Fruit fly (Drosophila melanogaster) whole organism, embryonic: Measurements from ENCODE around the gene CG34269.

Source experiments
- Ada2b ChIP-seq: fragments of 200-800 bp; sonication (Bioruptor generic); IDR thresholded peaks from 2 replicates; pipeline ENCODE4 v1.3.6; 2022; ENCODE audit warnings: missing biosample characterization, missing genetic modification characterization
- BEAF-32 ChIP-seq: fragments of 200-800 bp; sonication (Bioruptor generic); optimal IDR thresholded peaks from 3 replicates; lab custom pipeline; 2017; ENCODE audit warnings: missing biosample characterization, missing genetic modification characterization, mild to moderate bottlenecking, moderate library complexity, missing genetic modification reagents
- Bteb2 ChIP-seq: fragments of 200-800 bp; sonication (Bioruptor generic); optimal IDR thresholded peaks from 2 replicates; lab custom pipeline; 2016; ENCODE audit warnings: missing biosample characterization, missing genetic modification characterization
- CG10209 ChIP-seq: fragments of 200-800 bp; sonication (Bioruptor generic); optimal IDR thresholded peaks from 3 replicates; lab custom pipeline; 2017; ENCODE audit warnings: missing biosample characterization, mild to moderate bottlenecking, missing genetic modification characterization, missing genetic modification reagents
- CG10565 ChIP-seq: fragments of 200-800 bp; sonication (Bioruptor generic); optimal IDR thresholded peaks from 3 replicates; lab custom pipeline; 2016; ENCODE audit warnings: missing biosample characterization, mild to moderate bottlenecking, missing genetic modification characterization
- CG11093 ChIP-seq: fragments of 200-800 bp; sonication (Bioruptor generic); IDR thresholded peaks from 3 replicates; pipeline ENCODE4 v1.3.6; 2022; ENCODE audit warnings: missing biosample characterization, missing genetic modification characterization
- CG12219 ChIP-seq: fragments of 200-800 bp; sonication (Bioruptor generic); optimal IDR thresholded peaks from 3 replicates; lab custom pipeline; 2018; ENCODE audit warnings: missing biosample characterization, mild to moderate bottlenecking, missing genetic modification characterization
- CG13123 ChIP-seq: fragments of 200-800 bp; sonication (Bioruptor generic); optimal IDR thresholded peaks from 2 replicates; lab custom pipeline; 2016; ENCODE audit warnings: missing biosample characterization, missing genetic modification characterization
- CG14860 ChIP-seq: fragments of 200-800 bp; sonication (Bioruptor generic); IDR thresholded peaks from 3 replicates; pipeline ENCODE4 v1.3.6; 2022; ENCODE audit warnings: missing biosample characterization, missing genetic modification characterization; ENCODE audit not compliant: partially characterized antibody
- CG1529 ChIP-seq: fragments of 200-800 bp; sonication (Bioruptor generic); optimal IDR thresholded peaks from 3 replicates; lab custom pipeline; 2018; ENCODE audit warnings: missing biosample characterization, missing genetic modification characterization
- CG15514 ChIP-seq: fragments of 200-800 bp; sonication (Bioruptor generic); optimal IDR thresholded peaks from 3 replicates; lab custom pipeline; 2017; ENCODE audit warnings: missing biosample characterization, missing genetic modification characterization, mild to moderate bottlenecking, moderate library complexity, missing genetic modification reagents
- CG16815 ChIP-seq: fragments of 200-800 bp; sonication (Bioruptor generic); optimal IDR thresholded peaks from 3 replicates; lab custom pipeline; 2017; ENCODE audit warnings: missing biosample characterization, mild to moderate bottlenecking, missing genetic modification characterization
- CG17328 ChIP-seq: fragments of 200-800 bp; sonication (Bioruptor generic); IDR thresholded peaks from 2 replicates; pipeline ENCODE4 v1.3.6; 2022; ENCODE audit warnings: missing biosample characterization, missing genetic modification characterization
- CG17385 ChIP-seq: fragments of 200-800 bp; sonication (Bioruptor generic); optimal IDR thresholded peaks from 3 replicates; lab custom pipeline; 2018; ENCODE audit warnings: missing biosample characterization, mild to moderate bottlenecking, missing genetic modification characterization
- CG2889 ChIP-seq: fragments of 200-800 bp; sonication (Bioruptor generic); IDR thresholded peaks from 3 replicates; pipeline ENCODE4 v1.3.6; 2022; ENCODE audit warnings: missing biosample characterization, missing genetic modification characterization
- CG3407 ChIP-seq: fragments of 200-800 bp; sonication (Bioruptor generic); optimal IDR thresholded peaks from 2 replicates; lab custom pipeline; 2018; ENCODE audit warnings: missing biosample characterization, mild to moderate bottlenecking, missing genetic modification characterization
- CG34422 ChIP-seq: fragments of 200-800 bp; sonication (Bioruptor generic); IDR thresholded peaks from 3 replicates; pipeline ENCODE4 v1.3.6; 2022; ENCODE audit warnings: missing biosample characterization, missing genetic modification characterization
- CG3726 ChIP-seq: fragments of 200-800 bp; sonication (Bioruptor generic); IDR thresholded peaks from 3 replicates; pipeline ENCODE4, ENCODE4 v1.3.6; 2022; ENCODE audit warnings: missing biosample characterization, missing genetic modification characterization
- CG4282 ChIP-seq: fragments of 200-800 bp; sonication (Bioruptor generic); optimal IDR thresholded peaks from 2 replicates; lab custom pipeline; 2016; ENCODE audit warnings: missing biosample characterization, missing genetic modification characterization
- CG7556 ChIP-seq: fragments of 200-800 bp; sonication (Bioruptor generic); optimal IDR thresholded peaks from 2 replicates; lab custom pipeline; 2017; ENCODE audit warnings: missing biosample characterization, mild to moderate bottlenecking, missing genetic modification characterization
- D19A ChIP-seq: fragments of 200-800 bp; optimal IDR thresholded peaks from 3 replicates; lab custom pipeline; 2019; ENCODE audit warnings: missing biosample characterization, mild to moderate bottlenecking, missing genetic modification characterization, moderate library complexity
- Fer2 ChIP-seq: fragments of 200-800 bp; sonication (Bioruptor generic); optimal IDR thresholded peaks from 2 replicates; lab custom pipeline; 2018; ENCODE audit warnings: missing biosample characterization, mild to moderate bottlenecking, missing genetic modification characterization, moderate library complexity
- Jarid2 ChIP-seq: fragments of 200-800 bp; sonication (Bioruptor generic); optimal IDR thresholded peaks from 3 replicates; lab custom pipeline; 2017; ENCODE audit warnings: mild to moderate bottlenecking, missing biosample characterization, missing genetic modification reagents, missing genetic modification characterization
- NfI ChIP-seq: fragments of 200-800 bp; sonication (Bioruptor generic); optimal IDR thresholded peaks from 3 replicates; lab custom pipeline; 2018; ENCODE audit warnings: missing biosample characterization, mild to moderate bottlenecking, missing genetic modification characterization, moderate library complexity
- Oaz ChIP-seq: fragments of 200-800 bp; sonication (Bioruptor generic); IDR thresholded peaks from 2 replicates; pipeline ENCODE4 v1.3.6; 2022; ENCODE audit warnings: missing biosample characterization, missing genetic modification characterization
- Opbp ChIP-seq: fragments of 200-800 bp; sonication (Bioruptor generic); IDR thresholded peaks from 3 replicates; pipeline ENCODE4 v1.3.6; 2022; ENCODE audit warnings: missing biosample characterization, missing genetic modification characterization; ENCODE audit not compliant: partially characterized antibody
- Poxn ChIP-seq: fragments of 200-800 bp; sonication (Bioruptor generic); IDR thresholded peaks from 2 replicates; pipeline ENCODE4 v1.3.6; 2022; ENCODE audit warnings: missing biosample characterization, missing genetic modification characterization
- YL-1 ChIP-seq: fragments of 200-800 bp; sonication (Bioruptor generic); optimal IDR thresholded peaks from 3 replicates; lab custom pipeline; 2017; ENCODE audit warnings: missing biosample characterization, mild to moderate bottlenecking, missing genetic modification characterization
- aop ChIP-seq: fragments of 200-800 bp; sonication (Bioruptor generic); IDR thresholded peaks from 2 replicates; pipeline ENCODE4 v1.3.6; 2022; ENCODE audit warnings: missing biosample characterization, missing genetic modification characterization
- ap ChIP-seq: fragments of 200-800 bp; sonication (Bioruptor generic); IDR thresholded peaks from 2 replicates; pipeline ENCODE4 v1.3.6; 2022; ENCODE audit warnings: missing biosample characterization, missing genetic modification characterization
- az2 ChIP-seq: fragments of 200-800 bp; sonication (Bioruptor generic); optimal IDR thresholded peaks from 3 replicates; lab custom pipeline; 2016; ENCODE audit warnings: missing biosample characterization, missing genetic modification characterization
- cato ChIP-seq: fragments of 200-800 bp; sonication (Bioruptor generic); optimal IDR thresholded peaks from 2 replicates; lab custom pipeline; 2016; ENCODE audit warnings: missing biosample characterization, missing genetic modification characterization, borderline replicate concordance
- emc ChIP-seq: fragments of 200-800 bp; sonication (Bioruptor generic); optimal IDR thresholded peaks from 2 replicates; lab custom pipeline; 2016; ENCODE audit warnings: missing biosample characterization, missing genetic modification characterization
- ems ChIP-seq: fragments of 200-800 bp; sonication (Bioruptor generic); optimal IDR thresholded peaks from 3 replicates; lab custom pipeline; 2016; ENCODE audit warnings: missing biosample characterization, missing genetic modification characterization
- exex ChIP-seq: fragments of 200-800 bp; sonication (Bioruptor generic); optimal IDR thresholded peaks from 4 replicates; lab custom pipeline; 2018; ENCODE audit warnings: missing biosample characterization, mild to moderate bottlenecking, missing genetic modification characterization, moderate library complexity
- fd3F ChIP-seq: fragments of 200-800 bp; sonication (Bioruptor generic); optimal IDR thresholded peaks from 2 replicates; lab custom pipeline; 2018; ENCODE audit warnings: missing biosample characterization, mild to moderate bottlenecking, missing genetic modification characterization, moderate library complexity
- gcm2 ChIP-seq: fragments of 200-800 bp; sonication (Bioruptor generic); optimal IDR thresholded peaks from 2 replicates; lab custom pipeline; 2016; ENCODE audit warnings: missing biosample characterization, missing genetic modification characterization
- gem ChIP-seq: fragments of 200-800 bp; sonication (Bioruptor generic); optimal IDR thresholded peaks from 2 replicates; lab custom pipeline; 2019; ENCODE audit warnings: missing biosample characterization, mild to moderate bottlenecking, missing genetic modification characterization, moderate library complexity
- jigr1 ChIP-seq: fragments of 200-800 bp; sonication (Bioruptor generic); IDR thresholded peaks from 3 replicates; pipeline ENCODE4 v1.3.6; 2022; ENCODE audit warnings: missing biosample characterization, missing genetic modification characterization
- lilli ChIP-seq: fragments of 200-800 bp; sonication (Bioruptor generic); optimal IDR thresholded peaks from 3 replicates; lab custom pipeline; 2016; ENCODE audit warnings: missing biosample characterization, missing genetic modification characterization
- lov ChIP-seq, 2 experiments: fragments of 200-800 bp in 1 of 2; fragments of >200 bp in 1 of 2; sonication (Bioruptor generic) in 1 of 2; IDR thresholded peaks in 1 of 2; optimal IDR thresholded peaks in 1 of 2; 2 replicates in 1 of 2; 3 replicates in 1 of 2; pipeline versions ENCODE4 v1.3.6 to Lab custom; 2017 to 2022; ENCODE audit warnings: missing biosample characterization in 1 of 2, missing genetic modification characterization in 1 of 2
- repo ChIP-seq: fragments of 200-800 bp; sonication (Bioruptor generic); optimal IDR thresholded peaks from 2 replicates; lab custom pipeline; 2016; ENCODE audit warnings: missing biosample characterization, missing genetic modification characterization
- sisA ChIP-seq: fragments of 200-800 bp; sonication (Bioruptor generic); IDR thresholded peaks from 2 replicates; pipeline ENCODE4 v1.3.6; 2022; ENCODE audit warnings: missing biosample characterization, missing genetic modification characterization
- slou ChIP-seq: fragments of 200-800 bp; sonication (Bioruptor generic); optimal IDR thresholded peaks from 3 replicates; lab custom pipeline; 2016; ENCODE audit warnings: missing biosample characterization, missing genetic modification characterization
- sr ChIP-seq: fragments of 200-800 bp; sonication (Bioruptor generic); IDR thresholded peaks from 3 replicates; pipeline ENCODE4 v1.3.6; 2022; ENCODE audit warnings: missing biosample characterization, missing genetic modification characterization
- tgo ChIP-seq: fragments of 200-800 bp; sonication (Bioruptor generic); IDR thresholded peaks from 3 replicates; pipeline ENCODE4 v1.3.6; 2022; ENCODE audit warnings: missing biosample characterization, missing genetic modification characterization
- unpg ChIP-seq: fragments of 200-800 bp; sonication (Bioruptor generic); optimal IDR thresholded peaks from 3 replicates; lab custom pipeline; 2018; ENCODE audit warnings: missing biosample characterization, mild to moderate bottlenecking, missing genetic modification characterization, moderate library complexity
- yki ChIP-seq: fragments of >200 bp; optimal IDR thresholded peaks from 3 replicates; lab custom pipeline; 2018
- z ChIP-seq: fragments of 200-800 bp; sonication (Bioruptor generic); IDR thresholded peaks from 3 replicates; pipeline ENCODE4 v1.3.6; 2022; ENCODE audit warnings: missing biosample characterization, missing genetic modification characterization
- zf30C ChIP-seq: fragments of 200-800 bp; sonication (Bioruptor generic); optimal IDR thresholded peaks from 3 replicates; lab custom pipeline; 2018; ENCODE audit warnings: missing biosample characterization, mild to moderate bottlenecking, missing genetic modification characterization

CG34269 gene

dm6 chr3L:552950-553349, 24.8 kb downstream of the CG34269 start (continued):
- TF ChIP-seq CG11093 (GFP tag; lab: Robert Waterston, UW) (0 out of 3 replicates have a peak, but pooled peaks have one; percentile 47), CG1529 (GFP tag; lab: Kevin White, UChicago) (no peak), repo (peak; percentile 53), CG12219 (peak; percentile 78), CG7556 (GFP tag; lab: Kevin White, UChicago) (peak; percentile 54), Bteb2 (GFP tag; lab: Kevin White, UChicago) (peak; percentile 64), CG17385 (GFP tag; lab: Kevin White, UChicago) (peak; percentile 61), zf30C (GFP tag; lab: Kevin White, UChicago) (no peak), CG16815 (peak; percentile 16), CG15514 (GFP tag; lab: Kevin White, UChicago) (peak; percentile 73), Poxn (GFP tag; lab: Robert Waterston, UW) (no peak), yki (lab: Kevin White, UChicago) (no peak), CG10565 (GFP tag; lab: Kevin White, UChicago) (no peak), CG34422 (GFP tag; lab: Robert Waterston, UW) (peak; percentile 74), emc (GFP tag; lab: Kevin White, UChicago) (peak; percentile 30), jigr1 (GFP tag; lab: Robert Waterston, UW) (peak; percentile 60; the same call in 1 of the 3 replicates), z (GFP tag; lab: Robert Waterston, UW) (no peak), CG3726 (GFP tag; lab: Robert Waterston, UW) (peak; percentile 58; the same call in 1 of the 3 replicates), CG14860 (no peak), D19A (tag; lab: Kevin White, UChicago) (peak; percentile 46), az2 (GFP tag; lab: Kevin White, UChicago) (peak; percentile 64), exex (tag; lab: Kevin White, UChicago) (no peak), CG3407 (peak; percentile 48), sisA (GFP tag; lab: Robert Waterston, UW) (peak; percentile 77), CG17328 (peak; percentile 65), slou (GFP tag; lab: Kevin White, UChicago) (no peak), Ada2b (GFP tag; lab: Robert Waterston, UW) (peak; percentile 84), CG13123 (GFP tag; lab: Kevin White, UChicago) (peak; percentile 12), sr (GFP tag; lab: Robert Waterston, UW) (no peak; the same call in 2 of the 3 replicates), lov (optimal IDR thresholded peaks at IDR 0.05; lab: Kevin White, UChicago) (no peak), lov (GFP tag; IDR thresholded peaks at IDR 0.05; lab: Robert Waterston, UW) (0 out of 3 replicates have a peak, but pooled peaks have one; percentile 29), Fer2 (tag; lab: Kevin White, UChicago) (no peak), Oaz (GFP tag; lab: Robert Waterston, UW) (peak; percentile 67), lilli (GFP tag; lab: Kevin White, UChicago) (peak; percentile 80), Opbp (GFP tag; lab: Robert Waterston, UW) (no peak), CG2889 (GFP tag; lab: Robert Waterston, UW) (peak; percentile 56; the same call in 1 of the 3 replicates), YL-1 (GFP tag; lab: Kevin White, UChicago) (no peak), CG4282 (peak; percentile 32), gem (tag; lab: Kevin White, UChicago) (peak; percentile 77), gcm2 (GFP tag; lab: Kevin White, UChicago) (peak; percentile 44), ems (GFP tag; lab: Kevin White, UChicago) (peak; percentile 57), ap (GFP tag; lab: Robert Waterston, UW) (peak; percentile 68), tgo (GFP tag; lab: Robert Waterston, UW) (peak; percentile 76), fd3F (GFP tag; lab: Kevin White, UChicago) (peak; percentile 67), BEAF-32 (GFP tag; lab: Kevin White, UChicago) (no peak), unpg (GFP tag; lab: Kevin White, UChicago) (peak; percentile 80), aop (0 out of 2 replicates have a peak, but pooled peaks have one; percentile 4), NfI (peak; percentile 72), Jarid2 (peak; percentile 2), cato (GFP tag; lab: Kevin White, UChicago) (peak; percentile 21), CG10209 (GFP tag; lab: Kevin White, UChicago) (peak; percentile 74)
